Fruit fly (Drosophila melanogaster) whole organism, adult: ENCODE measurements around the gene CG44141.
A peak's percentile ranks its signal among the peaks of the same experiment; 100 is the strongest.
"Not testable (repeated sequence)": the region's sequence is repeated elsewhere in the genome, so short reads cannot be mapped to it uniquely, and the experiment has no call there.

Experiments used
- CG11617 ChIP-seq: fragments of 200-800 bp; sonication (Bioruptor generic); optimal IDR thresholded peaks from 2 replicates; lab custom pipeline; 2017; ENCODE audit warnings: mild to moderate bottlenecking, missing biosample characterization, missing genetic modification reagents, missing genetic modification characterization
- CG12768 ChIP-seq: fragments of 200-800 bp; sonication (Bioruptor generic); optimal IDR thresholded peaks from 2 replicates; lab custom pipeline; 2017; ENCODE audit warnings: missing biosample characterization, missing genetic modification characterization, mild to moderate bottlenecking, moderate library complexity, missing genetic modification reagents
- CG14711 ChIP-seq: fragments of 200-800 bp; sonication (Bioruptor generic); optimal IDR thresholded peaks from 2 replicates; lab custom pipeline; 2018; ENCODE audit warnings: missing biosample characterization, mild to moderate bottlenecking, missing genetic modification characterization, moderate library complexity
- CG1620 ChIP-seq: fragments of 200-800 bp; sonication (Bioruptor generic); optimal IDR thresholded peaks from 2 replicates; lab custom pipeline; 2016; ENCODE audit warnings: missing biosample characterization, missing genetic modification characterization
- CG33017 ChIP-seq: fragments of 200-800 bp; sonication (Bioruptor generic); optimal IDR thresholded peaks from 2 replicates; lab custom pipeline; 2018; ENCODE audit warnings: missing biosample characterization, mild to moderate bottlenecking, missing genetic modification characterization, moderate library complexity
- CG5204 ChIP-seq: fragments of 200-800 bp; sonication (Bioruptor generic); optimal IDR thresholded peaks from 2 replicates; lab custom pipeline; 2016; ENCODE audit warnings: missing biosample characterization, missing genetic modification characterization
- CG7045 ChIP-seq: fragments of 200-800 bp; sonication (Bioruptor generic); optimal IDR thresholded peaks from 2 replicates; lab custom pipeline; 2017; ENCODE audit warnings: missing biosample characterization, mild to moderate bottlenecking, missing genetic modification characterization
- CG7101 ChIP-seq: fragments of 200-800 bp; sonication (Bioruptor generic); optimal IDR thresholded peaks from 2 replicates; lab custom pipeline; 2018; ENCODE audit warnings: missing biosample characterization, mild to moderate bottlenecking, missing genetic modification characterization, moderate library complexity
- Clk ChIP-seq: fragments of 200-800 bp; sonication (Bioruptor generic); optimal IDR thresholded peaks from 2 replicates; lab custom pipeline; 2017; ENCODE audit warnings: missing biosample characterization, missing genetic modification characterization
- Crg-1 ChIP-seq: fragments of 200-800 bp; sonication (Bioruptor generic); optimal IDR thresholded peaks from 2 replicates; lab custom pipeline; 2016; ENCODE audit warnings: missing biosample characterization, missing genetic modification characterization
- Hr96 ChIP-seq: fragments of 200-800 bp; sonication (Bioruptor generic); optimal IDR thresholded peaks from 2 replicates; lab custom pipeline; 2016; ENCODE audit warnings: missing biosample characterization, missing genetic modification characterization
- Mnt ChIP-seq: fragments of 200-800 bp; sonication (Bioruptor generic); optimal IDR thresholded peaks from 2 replicates; lab custom pipeline; 2016; ENCODE audit warnings: missing biosample characterization, mild to moderate bottlenecking, missing genetic modification characterization
- bab1 ChIP-seq: fragments of 200-800 bp; sonication (Bioruptor generic); optimal IDR thresholded peaks from 3 replicates; lab custom pipeline; 2019; ENCODE audit warnings: missing biosample characterization, mild to moderate bottlenecking, missing genetic modification characterization, moderate library complexity
- cic ChIP-seq: fragments of 200-800 bp; sonication (Bioruptor generic); optimal IDR thresholded peaks from 2 replicates; lab custom pipeline; 2017; ENCODE audit warnings: missing biosample characterization, mild to moderate bottlenecking, missing genetic modification characterization, moderate library complexity
- cnc ChIP-seq, 2 experiments: fragments of >200 bp; optimal IDR thresholded peaks; 2 replicates each; lab custom pipeline; 2017
- kay ChIP-seq: fragments of 200-800 bp; sonication (Bioruptor generic); peaks from one replicate; lab custom pipeline; 2016; ENCODE audit warnings: missing biosample characterization, missing genetic modification characterization, borderline replicate concordance
- ovo ChIP-seq: fragments of 200-800 bp; sonication (Bioruptor generic); optimal IDR thresholded peaks from 2 replicates; lab custom pipeline; 2016; ENCODE audit warnings: missing biosample characterization, missing genetic modification characterization
- pad ChIP-seq: fragments of 200-800 bp; sonication (Bioruptor generic); optimal IDR thresholded peaks from 3 replicates; lab custom pipeline; 2017; ENCODE audit warnings: missing biosample characterization, missing genetic modification characterization, mild to moderate bottlenecking, moderate library complexity, missing genetic modification reagents
- tj ChIP-seq: fragments of 200-800 bp; sonication (Bioruptor generic); optimal IDR thresholded peaks from 3 replicates; lab custom pipeline; 2017; ENCODE audit warnings: missing biosample characterization, mild to moderate bottlenecking, missing genetic modification characterization, moderate library complexity
- toe ChIP-seq: fragments of 200-800 bp; sonication (Bioruptor generic); optimal IDR thresholded peaks from 2 replicates; lab custom pipeline; 2016; ENCODE audit warnings: missing biosample characterization, missing genetic modification characterization

The CG44141 gene

dm6 chr2L:15659374-15659773 is at the start of gene CG44141:
TSS of gene CG44141 (minus strand) at chr2L:15659474.
- TF ChIP-seq CG12768 (GFP tag; lab: Kevin White, UChicago); toe (GFP tag; lab: Kevin White, UChicago); bab1: not testable (repeated sequence)

dm6 chr2L:15704871-15705270 is 45.6 kb upstream of the CG44141 start, which contains the start of gene CG31827:
TSS of gene CG31827 (plus strand) at chr2L:15705171.
- not testable (repeated sequence) for TF ChIP-seq ovo (GFP tag; lab: Kevin White, UChicago); toe (GFP tag; lab: Kevin White, UChicago); pad

- not testable (repeated sequence) for TF ChIP-seq ovo, Clk, CG5204 (GFP tag; lab: Kevin White, UChicago)
Measured at dm6 chr2L:15695738-15696137, 36.5 kb upstream of the CG44141 start, which contains the start of gene CG31780. TSS of gene CG31780 (plus strand) at chr2L:15696038.

- TF ChIP-seq Hr96 (GFP tag; lab: Kevin White, UChicago); CG12768 (GFP tag; lab: Kevin White, UChicago); CG7101 (tag; lab: Kevin White, UChicago): not testable (repeated sequence)
Measured at dm6 chr2L:15694371-15694770, 35.1 kb upstream of the CG44141 start, which contains the start of gene CG44140. TSS of gene CG44140 (minus strand) at chr2L:15694471.

- TF ChIP-seq CG5204, CG7045, CG12768 (GFP tag; lab: Kevin White, UChicago): not testable (repeated sequence)
Measured at dm6 chr2L:15676002-15676401, 16.7 kb upstream of the CG44141 start, which contains the start of gene CG43923. TSS of gene CG43923 (minus strand) at chr2L:15676102.

- not testable (repeated sequence) for TF ChIP-seq Mnt (GFP tag; lab: Kevin White, UChicago); CG14711 (tag; lab: Kevin White, UChicago); cic
Measured at dm6 chr2L:15669874-15670273, 10.6 kb upstream of the CG44141 start, which contains the start of gene CG18478. TSS of gene CG18478 (plus strand) at chr2L:15670174.

- not testable (repeated sequence) for TF ChIP-seq bab1; CG33017; cnc (optimal IDR thresholded peaks at IDR 0.05; lab: Kevin White, UChicago)
Measured at dm6 chr2L:15660741-15661140, 1.5 kb upstream of the CG44141 start, which contains the start of gene CG18477. TSS of gene CG18477 (plus strand) at chr2L:15661041.

dm6 chr2L:15643791-15644190 is 15.5 kb downstream of the CG44141 start:
- TF ChIP-seq Clk (GFP tag; lab: Kevin White, UChicago) = no peak
- TF ChIP-seq Hr96 (GFP tag; lab: Kevin White, UChicago) = peak; percentile 22
- TF ChIP-seq toe (GFP tag; lab: Kevin White, UChicago) = peak; percentile 16

- TF ChIP-seq pad (no peak), Clk (GFP tag; lab: Kevin White, UChicago) (no peak), ovo (GFP tag; lab: Kevin White, UChicago) (no peak), CG14711 (tag; lab: Kevin White, UChicago) (no peak), bab1 (no peak), CG11617 (GFP tag; lab: Kevin White, UChicago) (no peak), cnc (optimal IDR thresholded peaks at IDR 0.05; lab: Kevin White, UChicago) (no peak)
Measured at dm6 chr2L:15641668-15642067, 17.6 kb downstream of the CG44141 start.

dm6 chr2L:15629596-15630168 is 29.6 kb downstream of the CG44141 start, which contains the start of gene CG18480:
TSS of gene CG18480 (plus strand) at chr2L:15630002.
- TF ChIP-seq Hr96 (GFP tag; lab: Kevin White, UChicago) (peak; percentile 65), Mnt (GFP tag; lab: Kevin White, UChicago) (peak; percentile 70), CG14711 (tag; lab: Kevin White, UChicago) (peak; percentile 22), Clk (GFP tag; lab: Kevin White, UChicago) (no peak), CG7101 (tag; lab: Kevin White, UChicago) (peak; percentile 74), kay (GFP tag; lab: Kevin White, UChicago) (peak; percentile 97), CG7045 (GFP tag; lab: Kevin White, UChicago) (peak; percentile 46), tj (no peak), toe (GFP tag; lab: Kevin White, UChicago) (peak; percentile 67), CG1620 (GFP tag; lab: Kevin White, UChicago) (peak; percentile 16), cic (no peak), CG33017 (peak; percentile 50), CG5204 (GFP tag; lab: Kevin White, UChicago) (peak; percentile 49), cnc (optimal IDR thresholded peaks at IDR 0.05; lab: Kevin White, UChicago) (no peak), pad (no peak), CG11617 (GFP tag; lab: Kevin White, UChicago) (peak; percentile 48), ovo (GFP tag; lab: Kevin White, UChicago) (no peak), Crg-1 (no peak), bab1 (no peak), CG12768 (GFP tag; lab: Kevin White, UChicago) (peak; percentile 52)
